Fruit fly (Drosophila melanogaster) whole organism, embryonic: ENCODE results near the gene CstF50.

Source experiments
- ATbp ChIP-seq: fragments of 200-800 bp; sonication (Bioruptor generic); optimal IDR thresholded peaks from 2 replicates; lab custom pipeline; 2017; ENCODE audit warnings: missing biosample characterization, mild to moderate bottlenecking, missing genetic modification characterization, missing genetic modification reagents
- BtbVII ChIP-seq: fragments of 200-800 bp; sonication (Bioruptor generic); optimal IDR thresholded peaks from 3 replicates; lab custom pipeline; 2017; ENCODE audit warnings: missing biosample characterization, mild to moderate bottlenecking, missing genetic modification characterization
- CG10431 ChIP-seq: fragments of 200-800 bp; sonication (Bioruptor generic); optimal IDR thresholded peaks from 3 replicates; lab custom pipeline; 2018; ENCODE audit warnings: missing biosample characterization, mild to moderate bottlenecking, missing genetic modification characterization
- CG12104 ChIP-seq: fragments of 200-800 bp; sonication (Bioruptor generic); optimal IDR thresholded peaks from 3 replicates; lab custom pipeline; 2016; ENCODE audit warnings: missing biosample characterization, missing genetic modification characterization
- CG12219 ChIP-seq: fragments of 200-800 bp; sonication (Bioruptor generic); optimal IDR thresholded peaks from 3 replicates; lab custom pipeline; 2018; ENCODE audit warnings: missing biosample characterization, mild to moderate bottlenecking, missing genetic modification characterization
- CG14710 ChIP-seq: fragments of 200-800 bp; sonication (Bioruptor generic); optimal IDR thresholded peaks from 3 replicates; lab custom pipeline; 2019; ENCODE audit warnings: missing biosample characterization, mild to moderate bottlenecking, missing genetic modification characterization, moderate library complexity
- CG15479 ChIP-seq: fragments of 200-800 bp; sonication (Bioruptor generic); optimal IDR thresholded peaks from 3 replicates; lab custom pipeline; 2019; ENCODE audit warnings: missing biosample characterization, mild to moderate bottlenecking, missing genetic modification characterization, moderate library complexity
- CG15514 ChIP-seq: fragments of 200-800 bp; sonication (Bioruptor generic); optimal IDR thresholded peaks from 3 replicates; lab custom pipeline; 2017; ENCODE audit warnings: missing biosample characterization, missing genetic modification characterization, mild to moderate bottlenecking, moderate library complexity, missing genetic modification reagents
- CG1603 ChIP-seq: fragments of 200-800 bp; sonication (Bioruptor generic); optimal IDR thresholded peaks from 2 replicates; lab custom pipeline; 2019; ENCODE audit warnings: missing biosample characterization, mild to moderate bottlenecking, missing genetic modification characterization, moderate library complexity
- CG17328 ChIP-seq: fragments of 200-800 bp; sonication (Bioruptor generic); IDR thresholded peaks from 2 replicates; pipeline ENCODE4 v1.3.6; 2022; ENCODE audit warnings: missing biosample characterization, missing genetic modification characterization
- CG17385 ChIP-seq: fragments of 200-800 bp; sonication (Bioruptor generic); optimal IDR thresholded peaks from 3 replicates; lab custom pipeline; 2018; ENCODE audit warnings: missing biosample characterization, mild to moderate bottlenecking, missing genetic modification characterization
- CG18599 ChIP-seq: fragments of 200-800 bp; sonication (Bioruptor generic); optimal IDR thresholded peaks from 3 replicates; lab custom pipeline; 2017; ENCODE audit warnings: missing biosample characterization, missing genetic modification characterization, mild to moderate bottlenecking, moderate library complexity, missing genetic modification reagents
- CG3065 ChIP-seq: fragments of 200-800 bp; sonication (Bioruptor generic); optimal IDR thresholded peaks from 2 replicates; lab custom pipeline; 2016; ENCODE audit warnings: missing biosample characterization, missing genetic modification characterization
- CG31365 ChIP-seq: fragments of 200-800 bp; sonication (Bioruptor generic); optimal IDR thresholded peaks from 2 replicates; lab custom pipeline; 2018; ENCODE audit warnings: missing biosample characterization, mild to moderate bottlenecking, missing genetic modification characterization
- CG4707 ChIP-seq: fragments of 200-800 bp; sonication (Bioruptor generic); optimal IDR thresholded peaks from 2 replicates; lab custom pipeline; 2018; ENCODE audit warnings: missing biosample characterization, mild to moderate bottlenecking, missing genetic modification characterization, moderate library complexity
- CG6765 ChIP-seq: fragments of 200-800 bp; sonication (Bioruptor generic); optimal IDR thresholded peaks from 3 replicates; lab custom pipeline; 2017; ENCODE audit warnings: missing biosample characterization, mild to moderate bottlenecking, missing genetic modification characterization
- CG6813 ChIP-seq: fragments of 200-800 bp; sonication (Bioruptor generic); optimal IDR thresholded peaks from 2 replicates; lab custom pipeline; 2017; ENCODE audit warnings: missing biosample characterization, missing genetic modification characterization, mild to moderate bottlenecking, moderate library complexity, missing genetic modification reagents
- CG7987 ChIP-seq: fragments of 200-800 bp; sonication (Bioruptor generic); optimal IDR thresholded peaks from 2 replicates; lab custom pipeline; 2018; ENCODE audit warnings: missing biosample characterization, mild to moderate bottlenecking, missing genetic modification characterization, moderate library complexity
- CG8924 ChIP-seq: fragments of 200-800 bp; optimal IDR thresholded peaks from 3 replicates; lab custom pipeline; 2019; ENCODE audit warnings: missing biosample characterization, mild to moderate bottlenecking, missing genetic modification characterization, moderate library complexity
- Dad ChIP-seq: fragments of 200-800 bp; sonication (Bioruptor generic); optimal IDR thresholded peaks from 3 replicates; lab custom pipeline; 2016; ENCODE audit warnings: missing biosample characterization, missing genetic modification characterization
- Dbx ChIP-seq: fragments of 200-800 bp; sonication (Bioruptor generic); IDR thresholded peaks from 3 replicates; pipeline ENCODE4 v1.3.6; 2022; ENCODE audit warnings: missing biosample characterization, missing genetic modification characterization
- Fer3 ChIP-seq: fragments of 200-800 bp; sonication (Bioruptor generic); optimal IDR thresholded peaks from 2 replicates; lab custom pipeline; 2018; ENCODE audit warnings: missing biosample characterization, mild to moderate bottlenecking, missing genetic modification characterization, moderate library complexity
- HLH3B ChIP-seq: fragments of 200-800 bp; sonication (Bioruptor generic); IDR thresholded peaks from 2 replicates; pipeline ENCODE4 v1.3.6; 2022; ENCODE audit warnings: missing biosample characterization, missing genetic modification characterization
- Med ChIP-seq: fragments of 200-800 bp; sonication (Bioruptor generic); peaks from one replicate; lab custom pipeline; 2016; ENCODE audit warnings: missing biosample characterization, missing genetic modification characterization, mild to moderate bottlenecking, inconsistent platforms, moderate library complexity
- Pdp1 ChIP-seq, 2 experiments: fragments of 200-800 bp; sonication (Bioruptor generic); optimal IDR thresholded peaks; 3 replicates each; lab custom pipeline; 2016; ENCODE audit warnings: missing biosample characterization in 2 of 2, missing genetic modification characterization in 2 of 2, mild to moderate bottlenecking in 1 of 2, moderate library complexity in 1 of 2
- Sox102F ChIP-seq: fragments of 200-800 bp; sonication (Bioruptor generic); optimal IDR thresholded peaks from 2 replicates; lab custom pipeline; 2018; ENCODE audit warnings: missing biosample characterization, mild to moderate bottlenecking, missing genetic modification characterization, moderate library complexity
- Sry-δ ChIP-seq: fragments of 200-800 bp; sonication (Bioruptor generic); optimal IDR thresholded peaks from 2 replicates; lab custom pipeline; 2016; ENCODE audit warnings: missing biosample characterization, missing genetic modification characterization
- Taf1 ChIP-seq: fragments of 200-800 bp; sonication (Bioruptor generic); IDR thresholded peaks from 2 replicates; pipeline ENCODE4 v1.3.6; 2022; ENCODE audit warnings: missing biosample characterization, missing genetic modification characterization
- YL-1 ChIP-seq: fragments of 200-800 bp; sonication (Bioruptor generic); optimal IDR thresholded peaks from 3 replicates; lab custom pipeline; 2017; ENCODE audit warnings: missing biosample characterization, mild to moderate bottlenecking, missing genetic modification characterization
- ci ChIP-seq: fragments of 200-800 bp; sonication (Bioruptor generic); IDR thresholded peaks from 3 replicates; pipeline ENCODE4 v1.3.6; 2022; ENCODE audit warnings: missing biosample characterization, missing genetic modification characterization
- hb ChIP-seq: fragments of 200-800 bp; sonication (Bioruptor generic); IDR thresholded peaks from 3 replicates; pipeline ENCODE4 v1.3.6; 2022; ENCODE audit warnings: missing biosample characterization, missing genetic modification characterization; ENCODE audit not compliant: partially characterized antibody
- hkb ChIP-seq, 2 experiments: fragments of 200-800 bp in 1 of 2; fragments of >200 bp in 1 of 2; sonication (Bioruptor generic) in 1 of 2; IDR thresholded peaks in 1 of 2; optimal IDR thresholded peaks in 1 of 2; 2 replicates each; pipeline versions ENCODE4 v1.3.6 to Lab custom; 2017 to 2022; ENCODE audit warnings: missing biosample characterization in 1 of 2, missing genetic modification characterization in 1 of 2
- lab ChIP-seq: fragments of 200-800 bp; sonication (Bioruptor generic); optimal IDR thresholded peaks from 3 replicates; lab custom pipeline; 2017; ENCODE audit warnings: missing biosample characterization, missing genetic modification characterization, mild to moderate bottlenecking, moderate library complexity, missing genetic modification reagents
- mirr ChIP-seq: fragments of 200-800 bp; sonication (Bioruptor generic); optimal IDR thresholded peaks from 3 replicates; lab custom pipeline; 2018; ENCODE audit warnings: missing biosample characterization, mild to moderate bottlenecking, missing genetic modification characterization
- nau ChIP-seq: fragments of 200-800 bp; sonication (Bioruptor generic); optimal IDR thresholded peaks from 3 replicates; lab custom pipeline; 2017; ENCODE audit warnings: missing biosample characterization, mild to moderate bottlenecking, missing genetic modification characterization, missing genetic modification reagents
- nerfin-1 ChIP-seq: fragments of 200-800 bp; sonication (Bioruptor generic); optimal IDR thresholded peaks from 3 replicates; lab custom pipeline; 2019; ENCODE audit warnings: missing biosample characterization, mild to moderate bottlenecking, missing genetic modification characterization, moderate library complexity
- odd ChIP-seq: fragments of 200-800 bp; sonication (Bioruptor generic); optimal IDR thresholded peaks from 2 replicates; lab custom pipeline; 2017; ENCODE audit warnings: missing biosample characterization, mild to moderate bottlenecking, missing genetic modification characterization
- onecut ChIP-seq: fragments of 200-800 bp; sonication (Bioruptor generic); IDR thresholded peaks from 2 replicates; pipeline ENCODE4 v1.3.6; 2022; ENCODE audit warnings: missing biosample characterization, missing genetic modification characterization
- rib ChIP-seq: fragments of 200-800 bp; sonication (Bioruptor generic); IDR thresholded peaks from 2 replicates; pipeline ENCODE4 v1.3.6; 2022; ENCODE audit warnings: missing biosample characterization, missing genetic modification characterization
- ro ChIP-seq: fragments of 200-800 bp; sonication (Bioruptor generic); IDR thresholded peaks from 2 replicates; pipeline ENCODE4 v1.3.6; 2022; ENCODE audit warnings: missing biosample characterization, missing genetic modification characterization
- schlank ChIP-seq: fragments of 200-800 bp; sonication (Bioruptor generic); optimal IDR thresholded peaks from 2 replicates; lab custom pipeline; 2018; ENCODE audit warnings: missing biosample characterization, mild to moderate bottlenecking, missing genetic modification characterization
- stc ChIP-seq: fragments of 200-800 bp; sonication (Bioruptor generic); IDR thresholded peaks from 2 replicates; pipeline ENCODE4 v1.3.6; 2022; ENCODE audit warnings: missing biosample characterization, missing genetic modification characterization
- sug ChIP-seq: fragments of 200-800 bp; optimal IDR thresholded peaks from 2 replicates; lab custom pipeline; 2019; ENCODE audit warnings: missing biosample characterization, mild to moderate bottlenecking, missing genetic modification characterization, moderate library complexity
- unpg ChIP-seq: fragments of 200-800 bp; sonication (Bioruptor generic); optimal IDR thresholded peaks from 3 replicates; lab custom pipeline; 2018; ENCODE audit warnings: missing biosample characterization, mild to moderate bottlenecking, missing genetic modification characterization, moderate library complexity
- vnd ChIP-seq: fragments of 200-800 bp; sonication (Bioruptor generic); IDR thresholded peaks from 3 replicates; pipeline ENCODE4 v1.3.6; 2022; ENCODE audit warnings: missing biosample characterization, missing genetic modification characterization; ENCODE audit not compliant: partially characterized antibody

CstF50 gene

DNA sequence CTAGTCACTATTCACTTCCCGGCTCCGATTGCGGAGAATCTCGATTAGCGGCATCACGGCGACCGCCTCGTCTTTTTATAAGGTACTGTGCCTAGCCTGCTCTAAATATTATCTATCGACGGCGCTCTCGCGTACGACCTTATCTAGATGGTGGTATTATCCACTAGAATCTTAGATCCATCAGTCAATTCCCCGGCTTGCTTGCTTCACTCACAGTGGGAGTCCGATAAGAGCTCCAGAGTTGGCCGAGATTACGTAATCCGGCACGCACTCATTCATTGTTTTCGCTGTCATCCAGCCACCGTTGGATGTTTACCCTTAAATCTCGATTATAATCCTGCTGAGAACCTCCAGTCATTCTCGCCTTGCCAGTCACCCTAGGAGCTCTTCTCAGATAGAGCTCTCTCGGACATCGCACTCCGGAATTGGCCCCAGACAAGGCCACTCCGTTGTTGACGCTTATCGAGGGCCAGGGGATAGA is 24.8 kb upstream of the CstF50 start, which contains the start of gene Smvt:
Smvt (minus strand) TSS at position 51 of the 481 bp plus-strand sequence.
- no peak for TF ChIP-seq rib (GFP tag; lab: Robert Waterston, UW)
- TF ChIP-seq vnd (GFP tag; lab: Robert Waterston, UW): 0 out of 3 replicates have a peak, but pooled peaks have one; percentile 16
- no peak for TF ChIP-seq YL-1 (GFP tag; lab: Kevin White, UChicago)
- peak; percentile 10 for TF ChIP-seq CG15479
- TF ChIP-seq Pdp1 (GFP tag; optimal IDR thresholded peaks at IDR 0.05; lab: Kevin White, UChicago): peak in 1 of 2 experiments; percentile 80

DNA sequence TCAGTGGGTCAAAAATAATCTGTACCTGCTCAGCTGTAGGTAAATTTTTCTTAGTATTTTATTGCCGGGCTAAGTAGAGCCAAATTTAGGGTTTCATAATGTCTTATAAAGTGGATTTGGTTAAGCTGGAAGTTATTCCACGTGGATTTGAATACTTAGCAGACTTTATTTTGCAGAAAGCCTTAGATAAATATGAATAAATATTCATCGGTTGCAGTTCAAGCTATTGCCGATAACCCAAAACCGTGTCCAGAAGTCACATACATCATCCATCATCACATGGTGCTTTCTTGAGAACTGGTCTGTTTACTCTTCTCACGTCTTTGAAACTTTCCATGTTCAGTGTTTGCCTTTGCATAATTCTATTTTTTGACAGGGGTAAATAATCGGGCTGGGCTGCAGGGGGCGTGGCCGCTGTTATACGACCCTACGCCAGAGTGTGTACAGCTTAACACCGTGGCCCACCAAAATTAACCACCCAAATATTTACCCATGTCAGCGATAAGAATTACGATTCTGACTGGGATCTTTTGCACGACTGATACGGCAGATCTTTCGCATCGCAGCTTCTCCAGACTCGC is 21.9 kb upstream of the CstF50 start, which contains the start of gene CG2187:
CG2187 (minus strand) TSS at position 51 of the 581 bp plus-strand sequence.
- TF ChIP-seq BtbVII (GFP tag; lab: Kevin White, UChicago) (peak; percentile 32), CG31365 (tag; lab: Kevin White, UChicago) (no peak), nau (GFP tag; lab: Kevin White, UChicago) (no peak), hb (no peak), hkb (optimal IDR thresholded peaks at IDR 0.05; lab: Kevin White, UChicago) (no peak), hkb (GFP tag; IDR thresholded peaks at IDR 0.05; lab: Robert Waterston, UW) (peak; percentile 13; the same call in 1 of the 2 replicates), CG3065 (no peak), CG6813 (GFP tag; lab: Kevin White, UChicago) (peak; percentile 39), CG14710 (tag; lab: Kevin White, UChicago) (peak; percentile 0), Sox102F (no peak), CG15514 (peak; percentile 5), schlank (tag; lab: Kevin White, UChicago) (peak; percentile 37), CG12104 (peak; percentile 12), Pdp1 (GFP tag; optimal IDR thresholded peaks at IDR 0.05; lab: Kevin White, UChicago) (peak in 1 of 2 experiments; percentile 35), lab (peak; percentile 60), CG6765 (GFP tag; lab: Kevin White, UChicago) (peak; percentile 22), Sry-δ (GFP tag; lab: Kevin White, UChicago) (no peak), ATbp (GFP tag; lab: Kevin White, UChicago) (peak; percentile 61), CG10431 (GFP tag; lab: Kevin White, UChicago) (peak; percentile 25), CG8924 (peak; percentile 6), ro (no peak), CG15479 (peak; percentile 27), CG12219 (GFP tag; lab: Kevin White, UChicago) (peak; percentile 9), Taf1 (GFP tag; lab: Robert Waterston, UW) (no peak), Dad (no peak), odd (GFP tag; lab: Kevin White, UChicago) (peak; percentile 14), stc (0 out of 2 replicates have a peak, but pooled peaks have one; percentile 17), Fer3 (tag; lab: Kevin White, UChicago) (peak; percentile 17), Med (GFP tag; lab: Kevin White, UChicago) (peak; percentile 75), CG1603 (tag; lab: Kevin White, UChicago) (peak; percentile 18), CG4707 (GFP tag; lab: Kevin White, UChicago) (peak; percentile 3), Dbx (GFP tag; lab: Robert Waterston, UW) (peak; percentile 18; the same call in 1 of the 3 replicates), HLH3B (GFP tag; lab: Robert Waterston, UW) (peak; percentile 22; the same call in 1 of the 2 replicates), mirr (GFP tag; lab: Kevin White, UChicago) (peak; percentile 0), CG17328 (GFP tag; lab: Robert Waterston, UW) (peak; percentile 20; the same call in 1 of the 2 replicates), ci (GFP tag; lab: Robert Waterston, UW) (peak; percentile 60), sug (peak; percentile 32), unpg (GFP tag; lab: Kevin White, UChicago) (peak; percentile 16), CG17385 (GFP tag; lab: Kevin White, UChicago) (peak; percentile 7), nerfin-1 (tag; lab: Kevin White, UChicago) (no peak), CG7987 (peak; percentile 18), onecut (GFP tag; lab: Robert Waterston, UW) (peak; percentile 20; the same call in 1 of the 2 replicates), CG18599 (GFP tag; lab: Kevin White, UChicago) (peak; percentile 45)
